Fruit fly (Drosophila melanogaster): Measurements from ENCODE around the gene Cpr67B.

The Cpr67B gene

DNA sequence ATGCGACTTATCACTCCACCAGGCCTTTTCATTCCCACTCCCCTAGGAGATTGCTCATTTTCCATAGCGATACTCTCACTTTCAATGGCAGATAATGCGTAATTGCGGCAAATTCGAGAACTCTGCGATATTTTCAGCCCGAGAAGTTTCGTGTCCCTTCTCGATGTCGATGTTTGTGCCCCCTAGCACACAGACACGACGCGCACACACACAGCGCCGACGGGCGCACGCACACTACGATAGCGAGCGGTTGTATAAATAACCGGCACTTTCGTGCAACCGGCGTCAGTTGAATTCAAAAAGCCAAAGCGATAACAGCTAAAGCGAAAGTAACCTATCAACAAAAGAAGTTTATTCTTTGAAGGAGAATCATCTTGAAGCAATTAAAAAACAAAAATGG lies 23.0 kb upstream of the Cpr67B start, which contains the start of gene Hsp23 (continued):
- TF ChIP-seq pzg (GFP tag; optimal IDR thresholded peaks at IDR 0.05) (peak; percentile 2), nerfin-1 (tag; optimal IDR thresholded peaks at IDR 0.05) (peak; percentile 37), MBD-R2 (GFP tag; IDR thresholded peaks at IDR 0.05) (0 out of 2 replicates have a peak, but pooled peaks have one; percentile 9), Scr (GFP tag; IDR thresholded peaks at IDR 0.05; ENCODE audit: partially characterized antibody) (peak; percentile 44), onecut (GFP tag; IDR thresholded peaks at IDR 0.05) (peak; percentile 29; the same call in 1 of the 2 replicates), CG18764 (GFP tag; optimal IDR thresholded peaks at IDR 0.05) (no peak), mld (GFP tag; IDR thresholded peaks at IDR 0.05; ENCODE audit: partially characterized antibody) (0 out of 3 replicates have a peak, but pooled peaks have one; percentile 15), corto (GFP tag; optimal IDR thresholded peaks at IDR 0.05) (peak; percentile 24), grau (tag; optimal IDR thresholded peaks at IDR 0.05) (no peak), ham (GFP tag; IDR thresholded peaks at IDR 0.05) (no peak), CG1603 (tag; optimal IDR thresholded peaks at IDR 0.05) (peak; percentile 9), Deaf1 (tag; optimal IDR thresholded peaks at IDR 0.05) (peak; percentile 77), Nf-YC (tag; optimal IDR thresholded peaks at IDR 0.05) (peak; percentile 6), sisA (GFP tag; IDR thresholded peaks at IDR 0.05) (no peak), CG30020 (tag; optimal IDR thresholded peaks at IDR 0.05) (peak; percentile 21), CG18619 (GFP tag; optimal IDR thresholded peaks at IDR 0.05) (no peak), CG11560 (tag; IDR thresholded peaks at IDR 0.05) (no peak), phol (tag; optimal IDR thresholded peaks at IDR 0.05) (no peak), CG15601 (tag; optimal IDR thresholded peaks at IDR 0.05) (peak; percentile 41), lbe (GFP tag; optimal IDR thresholded peaks at IDR 0.05) (peak; percentile 65), ci (GFP tag; IDR thresholded peaks at IDR 0.05) (0 out of 3 replicates have a peak, but pooled peaks have one; percentile 10), CG18262 (tag; optimal IDR thresholded peaks at IDR 0.05) (no peak), MESR4 (GFP tag; optimal IDR thresholded peaks at IDR 0.05) (no peak), bbx (GFP tag; IDR thresholded peaks at IDR 0.05; ENCODE audit: partially characterized antibody) (peak; percentile 37; the same call in 1 of the 2 replicates), unc-4 (GFP tag; IDR thresholded peaks at IDR 0.05; ENCODE audit: partially characterized antibody) (0 out of 2 replicates have a peak, but pooled peaks have one; percentile 30), sna (GFP tag; IDR thresholded peaks at IDR 0.05; ENCODE audit: partially characterized antibody) (peak; percentile 38; the same call in 1 of the 2 replicates), Med (GFP tag) (peak; percentile 64), CG15479 (GFP tag; optimal IDR thresholded peaks at IDR 0.05) (peak; percentile 97), nom (GFP tag; optimal IDR thresholded peaks at IDR 0.05) (peak; percentile 42), jumu (GFP tag; optimal IDR thresholded peaks at IDR 0.05) (no peak), CG2889 (GFP tag; IDR thresholded peaks at IDR 0.05) (no peak), Bgb (GFP tag; IDR thresholded peaks at IDR 0.05; ENCODE audit: partially characterized antibody) (peak; percentile 17; the same call in 1 of the 2 replicates), CG33557 (GFP tag; optimal IDR thresholded peaks at IDR 0.05) (peak; percentile 11), abd-A (tag; optimal IDR thresholded peaks at IDR 0.05) (peak; percentile 51), seq (GFP tag; IDR thresholded peaks at IDR 0.05) (no peak), Dll (GFP tag; IDR thresholded peaks at IDR 0.05; ENCODE audit: partially characterized antibody) (peak; percentile 39; the same call in 1 of the 4 replicates), BEAF-32 (GFP tag; optimal IDR thresholded peaks at IDR 0.05) (peak; percentile 27), CG31388 (GFP tag; optimal IDR thresholded peaks at IDR 0.05) (no peak)
